Worm (Caenorhabditis elegans) whole organism, late embryonic: ENCODE measurements around the gene ZC196.3.

Source experiments
- C08G9.2 ChIP-seq: sonication (generic microtip); optimal IDR thresholded peaks from 2 replicates; lab custom pipeline; 2016; ENCODE audit warnings: mild to moderate bottlenecking, missing genetic modification characterization, moderate library complexity, missing compliant biosample characterization
- F13H6.1 ChIP-seq: sonication (generic microtip); optimal IDR thresholded peaks from 2 replicates; lab custom pipeline; 2016; ENCODE audit warnings: missing genetic modification characterization, missing compliant biosample characterization
- ahr-1 ChIP-seq: sonication (generic microtip); optimal IDR thresholded peaks from 2 replicates; lab custom pipeline; 2016; ENCODE audit warnings: missing genetic modification characterization, missing compliant biosample characterization
- ama-1 ChIP-seq: fragments of 150-350 bp; optimal IDR thresholded peaks from 2 replicates; lab custom pipeline; 2014
- ceh-18 ChIP-seq: sonication (generic microtip); optimal IDR thresholded peaks from 2 replicates; lab custom pipeline; 2016; ENCODE audit warnings: missing genetic modification characterization, missing compliant biosample characterization
- ceh-19 ChIP-seq: fragments of 200-800 bp; sonication (Bioruptor generic); optimal IDR thresholded peaks from 2 replicates; lab custom pipeline; 2018; ENCODE audit warnings: mild to moderate bottlenecking, missing genetic modification characterization, missing compliant biosample characterization
- ceh-6 ChIP-seq: fragments of 200-800 bp; sonication (Bioruptor generic); optimal IDR thresholded peaks from 2 replicates; lab custom pipeline; 2018; ENCODE audit warnings: mild to moderate bottlenecking, missing genetic modification characterization, missing compliant biosample characterization
- che-1 ChIP-seq: sonication (generic microtip); optimal IDR thresholded peaks from 2 replicates; lab custom pipeline; 2016; ENCODE audit warnings: mild to moderate bottlenecking, missing genetic modification characterization, missing compliant biosample characterization
- elt-2 ChIP-seq: sonication (generic microtip); optimal IDR thresholded peaks from 2 replicates; lab custom pipeline; 2016; ENCODE audit warnings: missing genetic modification reagents, missing genetic modification characterization, missing compliant biosample characterization
- ets-4 ChIP-seq: sonication (generic microtip); optimal IDR thresholded peaks from 2 replicates; lab custom pipeline; 2016; ENCODE audit warnings: missing genetic modification characterization, missing compliant biosample characterization
- lin-11 ChIP-seq: fragments of 200-800 bp; sonication (Bioruptor generic); optimal IDR thresholded peaks from 2 replicates; lab custom pipeline; 2018; ENCODE audit warnings: mild to moderate bottlenecking, missing genetic modification characterization, missing compliant biosample characterization
- nhr-11 ChIP-seq: fragments of 150-350 bp; optimal IDR thresholded peaks from 2 replicates; lab custom pipeline; 2014; ENCODE audit warnings: missing biosample characterization, missing genetic modification characterization
- pha-4 ChIP-seq: fragments of 150-350 bp; optimal IDR thresholded peaks from 2 replicates; lab custom pipeline; 2018; ENCODE audit warnings: missing biosample characterization, missing genetic modification reagents, missing genetic modification characterization
- unc-42 ChIP-seq: sonication (generic microtip); optimal IDR thresholded peaks from 2 replicates; lab custom pipeline; 2016; ENCODE audit warnings: missing genotype, missing genetic modification characterization, missing compliant biosample characterization

DNA sequence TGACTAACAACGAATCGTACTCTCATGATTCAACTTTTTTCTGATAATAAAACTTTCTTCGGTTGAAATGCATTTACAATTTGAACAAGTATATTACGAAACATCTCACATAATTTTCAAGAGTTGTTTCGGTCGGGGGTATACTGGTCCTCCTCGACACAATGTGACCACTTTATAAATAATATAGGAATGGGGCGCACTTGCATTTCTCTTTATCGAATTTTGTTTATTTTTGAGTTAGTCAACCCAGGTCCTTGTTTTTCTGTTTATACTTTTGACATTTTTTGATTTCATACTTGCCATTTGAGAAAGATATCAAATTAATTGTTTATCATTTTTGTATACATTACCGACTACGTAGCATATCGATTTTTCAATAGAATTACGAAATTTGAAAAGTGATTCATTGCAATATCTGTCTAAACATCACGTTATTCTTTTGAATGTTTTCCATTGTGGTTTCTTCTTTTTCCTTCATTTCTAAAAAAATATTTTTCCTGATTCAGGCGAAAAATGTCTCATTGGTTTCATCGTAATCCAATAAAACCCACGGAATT is 37.4 kb downstream of the ZC196.3 start, which contains the start of gene B0507.2:
- TF ChIP-seq ahr-1 (tag; lab: Kevin White, UChicago) (no peak), lin-11 (tag; lab: Kevin White, UChicago) (no peak), ceh-19 (GFP tag; lab: Kevin White, UChicago) (no peak), ceh-6 (no peak), ama-1 (no peak), F13H6.1 (tag; lab: Kevin White, UChicago) (no peak), nhr-11 (no peak), ceh-18 (tag; lab: Kevin White, UChicago) (no peak), pha-4 (no peak), che-1 (tag; lab: Kevin White, UChicago) (no peak), elt-2 (tag; lab: Kevin White, UChicago) (no peak), ets-4 (tag; lab: Kevin White, UChicago) (no peak), unc-42 (tag; lab: Kevin White, UChicago) (peak; percentile 61), C08G9.2 (tag; lab: Kevin White, UChicago) (no peak)
